Worm (Caenorhabditis elegans): ENCODE measurements around the gene sdz-1.

sdz-1 gene

DNA sequence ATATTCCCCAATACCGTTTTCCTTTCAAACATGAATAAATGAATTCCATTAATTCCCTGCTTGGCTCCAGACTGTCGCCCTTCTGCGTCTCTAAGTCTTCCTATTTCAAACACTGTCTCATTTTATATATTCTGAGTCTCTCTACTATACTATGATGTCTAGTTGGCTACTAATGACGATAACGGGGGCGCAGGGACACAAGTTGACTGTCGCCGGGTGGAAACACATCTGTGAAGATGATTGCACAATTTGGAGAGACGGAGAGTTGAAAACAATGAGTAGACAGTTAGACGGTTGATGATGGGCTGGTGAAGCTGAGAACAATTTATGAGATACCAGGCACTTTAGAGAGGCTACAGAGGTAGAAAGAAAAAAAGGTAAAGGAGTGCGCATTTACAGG is 49.3 kb upstream of the sdz-1 start, which contains the start of gene sma-2:
Gene sma-2, plus strand, starts transcription at position 194 of the 400 bp plus-strand sequence.
- peak; percentile 67 for TF ChIP-seq snu-23 (GFP tag; optimal IDR thresholded peaks at IDR 0.05)
- TF ChIP-seq blmp-1 (tag; optimal IDR thresholded peaks at IDR 0.05), result peak; percentile 84
- peak; percentile 20 for TF ChIP-seq lin-13 (GFP tag; optimal IDR thresholded peaks at IDR 0.05)
- TF ChIP-seq skn-1 (tag; optimal IDR thresholded peaks at IDR 0.05), result peak; percentile 14
- peak; percentile 53 for TF ChIP-seq hpl-2 (GFP tag; optimal IDR thresholded peaks at IDR 0.05)
- no peak for TF ChIP-seq egl-27 (tag; optimal IDR thresholded peaks at IDR 0.05)
- TF ChIP-seq alr-1 (tag; optimal IDR thresholded peaks at IDR 0.05; ENCODE audit: borderline replicate concordance), result no peak
- TF ChIP-seq swsn-7 (tag; optimal IDR thresholded peaks at IDR 0.05), result peak; percentile 44
- no peak for TF ChIP-seq unc-30 (tag; optimal IDR thresholded peaks at IDR 0.05)
- TF ChIP-seq nhr-47 (tag; optimal IDR thresholded peaks at IDR 0.05), result peak; percentile 45
- no peak for TF ChIP-seq nhr-12 (tag; optimal IDR thresholded peaks at IDR 0.05)
- TF ChIP-seq fkh-10 (GFP tag; optimal IDR thresholded peaks at IDR 0.05), result no peak
- no peak for TF ChIP-seq hlh-17 (GFP tag; optimal IDR thresholded peaks at IDR 0.05; ENCODE audit: borderline replicate concordance)
- no peak for TF ChIP-seq F16B12.6 (tag; optimal IDR thresholded peaks at IDR 0.05)
- no peak for TF ChIP-seq dsc-1 (tag; optimal IDR thresholded peaks at IDR 0.05)
- no peak for TF ChIP-seq fkh-4 (tag; optimal IDR thresholded peaks at IDR 0.05; ENCODE audit: borderline replicate concordance)
- peak; percentile 41 for TF ChIP-seq C16A3.4 (tag; optimal IDR thresholded peaks at IDR 0.05)
- TF ChIP-seq xbp-1 (tag; optimal IDR thresholded peaks at IDR 0.05), result peak; percentile 32
- TF ChIP-seq nhr-77 (tag; optimal IDR thresholded peaks at IDR 0.05), result peak; percentile 53
- no peak for TF ChIP-seq sox-4 (tag; optimal IDR thresholded peaks at IDR 0.05)
- TF ChIP-seq nhr-28 (tag; optimal IDR thresholded peaks at IDR 0.05), result no peak
- peak; percentile 85 for TF ChIP-seq nhr-20 (tag; optimal IDR thresholded peaks at IDR 0.05)
- no peak for TF ChIP-seq mef-2 (tag; optimal IDR thresholded peaks at IDR 0.05)
- TF ChIP-seq nhr-19 (GFP tag; conservative IDR thresholded peaks at IDR 0.05), result peak; percentile 48
- TF ChIP-seq nhr-90 (tag; optimal IDR thresholded peaks at IDR 0.05; ENCODE audit: poor library complexity), result peak; percentile 76
- TF ChIP-seq lsy-2 (tag; optimal IDR thresholded peaks at IDR 0.05), result peak; percentile 18 to 73
- TF ChIP-seq C04F5.9 (tag; optimal IDR thresholded peaks at IDR 0.05), result no peak
- no peak for TF ChIP-seq zip-4 (GFP tag; optimal IDR thresholded peaks at IDR 0.05)
- TF ChIP-seq grh-1 (GFP tag; IDR thresholded peaks at IDR 0.05), result 0 out of 2 replicates have a peak, but pooled peaks have one; percentile 32
- TF ChIP-seq ces-1 (GFP tag; optimal IDR thresholded peaks at IDR 0.05), result no peak
- TF ChIP-seq ama-1 (optimal IDR thresholded peaks at IDR 0.05), result no peak
- TF ChIP-seq pqm-1 (tag; optimal IDR thresholded peaks at IDR 0.05), result no peak
- no peak for TF ChIP-seq unc-86 (tag; optimal IDR thresholded peaks at IDR 0.05)
- no peak for TF ChIP-seq aly-2 (tag; optimal IDR thresholded peaks at IDR 0.05)
- no peak for TF ChIP-seq pag-3 (tag; optimal IDR thresholded peaks at IDR 0.05; ENCODE audit: borderline replicate concordance, insufficient read depth)
- no peak for TF ChIP-seq ceh-88 (GFP tag; IDR thresholded peaks at IDR 0.05)
- TF ChIP-seq nhr-84 (tag; optimal IDR thresholded peaks at IDR 0.05), result no peak
- TF ChIP-seq lin-35 (GFP tag; optimal IDR thresholded peaks at IDR 0.05), result peak; percentile 27 to 78
- peak; percentile 77 for TF ChIP-seq nhr-71 (tag; optimal IDR thresholded peaks at IDR 0.05)
- TF ChIP-seq unc-62 (GFP tag; optimal IDR thresholded peaks at IDR 0.05), result no peak
- no peak for TF ChIP-seq efl-3 (GFP tag; optimal IDR thresholded peaks at IDR 0.05)
- TF ChIP-seq ceh-8 (GFP tag; optimal IDR thresholded peaks at IDR 0.05), result no peak
- TF ChIP-seq nhr-11 (tag; optimal IDR thresholded peaks at IDR 0.05), result no peak
- TF ChIP-seq vab-15 (tag; optimal IDR thresholded peaks at IDR 0.05), result no peak
- no peak for TF ChIP-seq C34B4.2 (tag; optimal IDR thresholded peaks at IDR 0.05)
- peak; percentile 45 for TF ChIP-seq unc-130 (tag; optimal IDR thresholded peaks at IDR 0.05)
- peak in 1 of 3 experiments; percentile 43 for TF ChIP-seq ceh-82 (tag; optimal IDR thresholded peaks at IDR 0.05)
- TF ChIP-seq mab-9 (GFP tag; IDR thresholded peaks at IDR 0.05), result no peak
- peak; percentile 80 for TF ChIP-seq nhr-85 (tag)
- no peak for TF ChIP-seq lin-15B (tag; optimal IDR thresholded peaks at IDR 0.05)
- TF ChIP-seq dpl-1 (GFP tag; optimal IDR thresholded peaks at IDR 0.05), result peak; percentile 2 to 49 (median 42)
- peak; percentile 66 for TF ChIP-seq mep-1 (tag; optimal IDR thresholded peaks at IDR 0.05)
- peak; percentile 14 for TF ChIP-seq ztf-4 (tag; optimal IDR thresholded peaks at IDR 0.05)
- TF ChIP-seq ztf-11 (tag; optimal IDR thresholded peaks at IDR 0.05), result peak in 1 of 2 experiments; percentile 22
